Worm (Caenorhabditis elegans) whole organism, mixed stage, embryonic: ENCODE data around the gene ceh-93.

Experiments
- M03D4.4 ChIP-seq: sonication (generic microtip); optimal IDR thresholded peaks from 2 replicates; lab custom pipeline; 2017; ENCODE audit warnings: mild to moderate bottlenecking, missing genetic modification characterization, missing compliant biosample characterization
- bed-3 ChIP-seq: fragments of 200-800 bp; sonication (Bioruptor generic); optimal IDR thresholded peaks from 3 replicates; lab custom pipeline; 2018; ENCODE audit warnings: mild to moderate bottlenecking, missing genetic modification characterization, moderate library complexity, missing compliant biosample characterization
- blmp-1 ChIP-seq: fragments of 150-350 bp; optimal IDR thresholded peaks from 2 replicates; lab custom pipeline; 2014; ENCODE audit warnings: missing biosample characterization, missing genetic modification characterization
- ceh-39 ChIP-seq: fragments of 150-350 bp; optimal IDR thresholded peaks from 2 replicates; lab custom pipeline; 2014; ENCODE audit warnings: missing biosample characterization, missing genetic modification characterization
- ceh-43 ChIP-seq: fragments of 200-800 bp; sonication (Bioruptor generic); optimal IDR thresholded peaks from 2 replicates; lab custom pipeline; 2018; ENCODE audit warnings: mild to moderate bottlenecking, missing genetic modification characterization, moderate library complexity, missing compliant biosample characterization
- ceh-83 ChIP-seq: fragments of 200-800 bp; sonication (Bioruptor generic); optimal IDR thresholded peaks from 2 replicates; lab custom pipeline; 2018; ENCODE audit warnings: mild to moderate bottlenecking, missing genetic modification characterization, missing compliant biosample characterization
- ces-1 ChIP-seq: fragments of 150-350 bp; optimal IDR thresholded peaks from 2 replicates; lab custom pipeline; 2014; ENCODE audit warnings: missing biosample characterization, missing genetic modification reagents, missing genetic modification characterization
- cnd-1 ChIP-seq: fragments of 200-800 bp; sonication (Bioruptor generic); optimal IDR thresholded peaks from 2 replicates; lab custom pipeline; 2018; ENCODE audit warnings: mild to moderate bottlenecking, missing genetic modification characterization, missing compliant biosample characterization
- drap-1 ChIP-seq: fragments of 200-800 bp; sonication (Bioruptor generic); optimal IDR thresholded peaks from 3 replicates; lab custom pipeline; 2018; ENCODE audit warnings: mild to moderate bottlenecking, missing genetic modification characterization, missing compliant biosample characterization
- elt-1 ChIP-seq: sonication (generic microtip); optimal IDR thresholded peaks from 2 replicates; lab custom pipeline; 2017; ENCODE audit warnings: missing genetic modification characterization, mild to moderate bottlenecking, missing compliant biosample characterization, antibody characterized with exemption, moderate library complexity, borderline replicate concordance; ENCODE audit not compliant: insufficient read depth
- elt-3 ChIP-seq: fragments of 150-350 bp; optimal IDR thresholded peaks from 2 replicates; lab custom pipeline; 2014; ENCODE audit warnings: missing biosample characterization, missing genetic modification characterization
- flh-1 ChIP-seq: fragments of 200-800 bp; sonication (Bioruptor generic); optimal IDR thresholded peaks from 2 replicates; lab custom pipeline; 2018; ENCODE audit warnings: mild to moderate bottlenecking, missing genetic modification characterization, moderate library complexity, missing compliant biosample characterization
- ham-2 ChIP-seq: fragments of 200-800 bp; sonication (Bioruptor generic); optimal IDR thresholded peaks from 2 replicates; lab custom pipeline; 2018; ENCODE audit warnings: mild to moderate bottlenecking, missing genetic modification characterization, missing compliant biosample characterization
- hlh-1 ChIP-seq: fragments of 150-350 bp; optimal IDR thresholded peaks from 2 replicates; lab custom pipeline; 2014; ENCODE audit warnings: missing biosample characterization, missing genetic modification reagents, missing genetic modification characterization
- lin-13 ChIP-seq: fragments of 150-350 bp; optimal IDR thresholded peaks from 2 replicates; lab custom pipeline; 2014; ENCODE audit warnings: missing biosample characterization, missing genetic modification characterization
- lin-32 ChIP-seq: fragments of 200-800 bp; sonication (Bioruptor generic); optimal IDR thresholded peaks from 2 replicates; lab custom pipeline; 2018; ENCODE audit warnings: mild to moderate bottlenecking, missing genetic modification characterization, missing compliant biosample characterization
- lsy-2 ChIP-seq: fragments of 150-350 bp; optimal IDR thresholded peaks from 2 replicates; lab custom pipeline; 2014; ENCODE audit warnings: missing biosample characterization, missing genetic modification characterization
- mab-5 ChIP-seq: fragments of 150-350 bp; optimal IDR thresholded peaks from 2 replicates; lab custom pipeline; 2014; ENCODE audit warnings: missing biosample characterization, missing genetic modification characterization
- mep-1 ChIP-seq: fragments of 150-350 bp; optimal IDR thresholded peaks from 2 replicates; lab custom pipeline; 2017; ENCODE audit warnings: missing biosample characterization, missing genetic modification reagents, missing genetic modification characterization, inconsistent platforms
- mls-2 ChIP-seq: sonication (generic microtip); optimal IDR thresholded peaks from 2 replicates; lab custom pipeline; 2016; ENCODE audit warnings: mild to moderate bottlenecking, missing genetic modification characterization, moderate library complexity, missing compliant biosample characterization
- nhr-12 ChIP-seq: fragments of 150-350 bp; optimal IDR thresholded peaks from 2 replicates; lab custom pipeline; 2014; ENCODE audit warnings: missing biosample characterization, missing genetic modification characterization
- nhr-2 ChIP-seq: fragments of 150-350 bp; optimal IDR thresholded peaks from 2 replicates; lab custom pipeline; 2014; ENCODE audit warnings: missing biosample characterization, missing genetic modification characterization
- nhr-237 ChIP-seq: fragments of 150-350 bp; optimal IDR thresholded peaks from 2 replicates; lab custom pipeline; 2014; ENCODE audit warnings: missing biosample characterization, missing genetic modification characterization
- nhr-28 ChIP-seq: fragments of 150-350 bp; optimal IDR thresholded peaks from 2 replicates; lab custom pipeline; 2014; ENCODE audit warnings: missing biosample characterization, missing genetic modification characterization
- nhr-76 ChIP-seq: sonication (generic microtip); optimal IDR thresholded peaks from 2 replicates; lab custom pipeline; 2017; ENCODE audit warnings: missing biosample characterization, missing genetic modification characterization
- pha-4 ChIP-seq: fragments of 150-350 bp; optimal IDR thresholded peaks from 2 replicates; lab custom pipeline; 2018; ENCODE audit warnings: missing biosample characterization, missing genetic modification reagents, missing genetic modification characterization
- sem-2 ChIP-seq: fragments of 200-800 bp; sonication (Bioruptor generic); optimal IDR thresholded peaks from 2 replicates; lab custom pipeline; 2018; ENCODE audit warnings: mild to moderate bottlenecking, missing genetic modification characterization, missing compliant biosample characterization
- snpc-4 ChIP-seq: fragments of 150-350 bp; optimal IDR thresholded peaks from 2 replicates; lab custom pipeline; 2014; ENCODE audit warnings: missing biosample characterization, missing genetic modification characterization
- sptf-1 ChIP-seq: sonication (generic microtip); optimal IDR thresholded peaks from 2 replicates; lab custom pipeline; 2017; ENCODE audit warnings: mild to moderate bottlenecking, missing genetic modification characterization, moderate library complexity, missing compliant biosample characterization
- tbx-8 ChIP-seq: fragments of 200-800 bp; sonication (Bioruptor generic); optimal IDR thresholded peaks from 2 replicates; lab custom pipeline; 2018; ENCODE audit warnings: mild to moderate bottlenecking, missing genetic modification characterization, moderate library complexity, missing compliant biosample characterization
- unc-120 ChIP-seq: sonication (generic microtip); optimal IDR thresholded peaks from 2 replicates; lab custom pipeline; 2017; ENCODE audit warnings: missing genetic modification characterization, missing compliant biosample characterization; ENCODE audit not compliant: poor library complexity, severe bottlenecking
- unc-39 ChIP-seq: fragments of 150-350 bp; optimal IDR thresholded peaks from 2 replicates; lab custom pipeline; 2014; ENCODE audit warnings: missing biosample characterization, missing genetic modification characterization
- unc-62 ChIP-seq: fragments of 150-350 bp; optimal IDR thresholded peaks from 2 replicates; lab custom pipeline; 2014; ENCODE audit warnings: missing biosample characterization, missing genetic modification reagents, missing genetic modification characterization
- zip-8 ChIP-seq: fragments of 150-350 bp; optimal IDR thresholded peaks from 2 replicates; lab custom pipeline; 2014; ENCODE audit warnings: missing biosample characterization, missing genetic modification characterization
- ztf-11 ChIP-seq: fragments of 150-350 bp; optimal IDR thresholded peaks from 2 replicates; lab custom pipeline; 2014; ENCODE audit warnings: missing biosample characterization, missing genetic modification characterization

Gene ceh-93

DNA sequence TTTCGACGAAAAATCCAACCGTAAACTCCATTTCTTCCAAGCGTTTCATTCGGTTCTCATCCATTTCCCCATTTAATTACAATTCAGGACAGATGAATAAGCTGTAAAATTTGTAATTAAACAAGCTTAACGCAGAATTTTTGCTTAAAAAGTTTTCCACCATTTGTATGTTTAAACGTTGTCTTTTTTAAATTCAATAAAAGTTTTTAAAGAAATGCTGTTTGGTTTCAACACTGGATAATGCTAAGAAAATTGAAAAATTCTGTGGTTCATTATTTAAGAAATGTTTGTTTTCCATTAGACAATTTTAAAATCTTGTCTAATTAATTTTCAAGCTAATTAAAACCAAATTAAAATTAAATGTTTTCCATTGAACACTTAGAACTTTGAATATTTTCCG, 8.1 kb downstream of the ceh-93 start, which contains the start of gene R04A9.3:
R04A9.3 (minus strand) TSS at position 101 of the 400 bp plus-strand sequence.
- TF ChIP-seq unc-39 (no peak), mab-5 (tag; lab: Kevin White, UChicago) (no peak), lin-13 (tag; lab: Kevin White, UChicago) (no peak)

DNA sequence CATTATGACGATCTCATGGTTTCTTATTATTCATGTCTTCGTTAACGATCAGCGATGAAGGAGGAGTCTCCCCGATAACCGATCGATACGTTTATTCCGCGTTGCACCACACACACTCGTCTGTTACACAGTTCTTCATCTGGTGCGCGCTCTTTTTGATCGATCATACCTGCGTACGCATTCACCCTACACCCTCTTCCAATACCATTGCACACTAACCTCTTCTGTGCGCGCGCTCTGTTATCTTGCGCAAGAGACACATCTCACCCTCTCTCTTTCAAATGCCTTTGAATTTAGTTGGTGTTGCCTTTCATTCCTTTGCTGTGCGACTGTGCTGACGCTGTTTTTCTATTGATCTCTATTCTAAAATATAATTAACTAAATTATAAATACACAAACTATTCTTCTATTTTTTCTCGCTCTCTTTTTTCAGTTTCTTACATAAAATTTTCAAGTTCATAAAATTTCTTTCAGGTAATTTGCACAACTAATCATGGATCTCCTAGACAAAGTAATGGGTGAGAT, 16.8 kb downstream of the ceh-93 start, which contains the start of gene nrde-3:
nrde-3 (plus strand) TSS at position 475 of the 525 bp plus-strand sequence.
- TF ChIP-seq zip-8 (tag; lab: Kevin White, UChicago) = peak; percentile 61
- TF ChIP-seq nhr-2 = peak; percentile 54
- no peak for TF ChIP-seq ces-1
- no peak for TF ChIP-seq unc-120 (tag; lab: Kevin White, UChicago)
- no peak for TF ChIP-seq M03D4.4 (tag; lab: Kevin White, UChicago)
- peak; percentile 81 for TF ChIP-seq ceh-39
- TF ChIP-seq ceh-43 (GFP tag; lab: Kevin White, UChicago) = no peak
- TF ChIP-seq lin-13 (tag; lab: Kevin White, UChicago) = no peak
- TF ChIP-seq unc-62 (GFP tag; lab: Kevin White, UChicago) = no peak
- TF ChIP-seq elt-1 = peak; percentile 36
- TF ChIP-seq ztf-11 = no peak
- TF ChIP-seq nhr-28 = no peak
- no peak for TF ChIP-seq bed-3
- TF ChIP-seq sem-2 (GFP tag; lab: Kevin White, UChicago) = no peak
- TF ChIP-seq hlh-1 (tag; lab: Kevin White, UChicago) = peak; percentile 48
- TF ChIP-seq, all 35 proteins: peak for 5

DNA sequence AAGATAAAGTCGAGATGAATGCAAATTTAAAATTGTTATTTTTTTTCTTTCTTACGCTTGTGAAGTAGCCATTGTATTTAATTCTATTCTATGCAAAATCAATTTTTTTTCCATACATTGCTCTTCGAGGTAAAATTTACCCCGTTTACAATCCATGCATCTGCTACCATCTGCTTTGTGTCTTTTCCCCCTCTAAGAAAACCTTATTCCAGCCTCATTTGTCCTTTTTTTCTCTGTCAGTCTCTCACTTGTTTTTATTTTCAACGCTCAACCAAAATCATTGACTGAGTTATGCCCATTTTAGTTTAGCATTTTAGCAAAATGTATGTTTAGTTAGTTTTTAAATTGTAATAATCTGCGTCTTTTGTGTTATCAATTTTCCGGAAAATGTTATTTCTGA, 18.7 kb downstream of the ceh-93 start:
- no peak for TF ChIP-seq elt-1
- TF ChIP-seq nhr-2 = peak; percentile 3
- no peak for TF ChIP-seq sptf-1
- TF ChIP-seq nhr-237 = no peak
- TF ChIP-seq, all 35 proteins: peak for 1

DNA sequence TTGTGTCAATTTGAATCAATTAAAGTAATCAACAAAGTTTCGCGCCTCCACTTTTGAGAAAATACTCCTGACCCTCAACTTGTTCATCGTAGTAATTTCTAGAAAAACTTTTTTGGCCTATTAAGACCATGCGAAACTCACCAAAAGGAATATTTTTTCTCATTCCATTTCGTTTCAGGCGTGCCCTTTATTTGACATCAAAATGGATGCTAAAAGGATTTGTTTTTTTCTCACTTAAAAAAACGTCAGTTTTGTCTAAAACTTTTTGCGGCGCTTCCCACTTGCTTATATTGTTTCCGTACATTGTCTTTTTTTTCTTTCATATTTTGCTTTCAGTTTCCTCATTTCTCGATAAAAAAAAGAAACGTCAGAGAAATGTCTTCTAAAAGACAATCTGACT, 28.1 kb downstream of the ceh-93 start, which contains the start of gene C04E7.5:
C04E7.5 (plus strand) TSS at position 301 of the 400 bp plus-strand sequence.
- no peak for TF ChIP-seq unc-62 (GFP tag; lab: Kevin White, UChicago)
- no peak for TF ChIP-seq snpc-4 (tag; lab: Kevin White, UChicago)
- TF ChIP-seq zip-8 (tag; lab: Kevin White, UChicago) = no peak
- no peak for TF ChIP-seq pha-4 (tag; lab: Kevin White, UChicago)
- TF ChIP-seq ztf-11 = no peak
- no peak for TF ChIP-seq unc-39
- no peak for TF ChIP-seq blmp-1 (tag; lab: Kevin White, UChicago)
- TF ChIP-seq mls-2 (tag; lab: Kevin White, UChicago) = no peak
- no peak for TF ChIP-seq cnd-1
- TF ChIP-seq elt-3 (tag; lab: Kevin White, UChicago) = no peak

DNA sequence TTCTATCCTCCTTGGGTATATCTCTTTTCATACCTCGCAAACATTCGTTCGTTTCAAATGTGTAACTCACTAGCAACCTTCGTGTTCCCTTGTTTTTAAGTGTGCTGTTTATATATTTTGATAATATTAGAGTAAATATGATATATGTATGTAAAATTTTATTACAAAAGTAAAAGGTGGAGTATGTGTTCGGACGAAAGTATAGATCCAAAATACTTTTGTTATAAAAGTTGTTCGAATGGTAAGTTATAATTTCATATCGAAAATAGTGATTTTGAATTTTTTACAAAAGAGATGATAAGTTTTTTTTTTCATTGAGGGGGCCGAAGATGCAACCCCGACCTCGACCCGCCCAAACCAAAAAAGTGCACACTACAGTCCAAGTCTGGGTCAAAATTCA, 30.8 kb downstream of the ceh-93 start, which contains the start of gene C04E7.1:
C04E7.1 (plus strand) TSS at position 301 of the 400 bp plus-strand sequence.
- TF ChIP-seq bed-3 (no peak), M03D4.4 (tag; lab: Kevin White, UChicago) (no peak), mab-5 (tag; lab: Kevin White, UChicago) (no peak), unc-62 (GFP tag; lab: Kevin White, UChicago) (no peak), ces-1 (no peak), nhr-12 (no peak), sem-2 (GFP tag; lab: Kevin White, UChicago) (no peak), nhr-2 (no peak)

DNA sequence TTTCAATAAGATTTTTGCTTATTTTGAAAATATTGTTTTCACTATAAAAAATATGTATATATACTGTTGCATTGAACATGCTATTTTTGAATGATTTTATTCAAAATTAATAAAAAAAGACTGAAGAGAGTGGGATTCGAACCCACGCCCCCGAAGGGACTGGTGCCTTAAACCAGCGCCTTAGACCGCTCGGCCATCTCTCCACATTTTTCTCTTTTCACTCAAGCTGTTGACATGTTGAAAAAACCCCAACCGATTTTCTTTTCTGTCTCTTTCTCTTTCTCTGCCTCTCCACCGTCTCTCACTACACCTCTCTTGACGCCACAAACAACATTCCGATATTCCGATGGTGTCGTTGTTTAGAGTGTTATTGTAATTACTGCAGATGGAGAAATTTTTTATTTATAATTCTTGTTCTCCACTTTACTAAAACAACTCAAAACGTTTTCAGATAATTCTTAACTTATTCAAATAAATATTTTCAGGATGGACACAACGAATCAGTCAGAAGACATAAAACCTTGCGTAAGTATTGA, 35.4 kb downstream of the ceh-93 start, which contains the start of gene sor-3:
sor-3 (plus strand) TSS at position 486 of the 536 bp plus-strand sequence.
- TF ChIP-seq flh-1 (GFP tag; lab: Kevin White, UChicago) (peak; percentile 50), ztf-11 (no peak), ceh-83 (peak; percentile 89), mab-5 (tag; lab: Kevin White, UChicago) (peak; percentile 71), nhr-237 (peak; percentile 92), unc-120 (tag; lab: Kevin White, UChicago) (peak; percentile 97), nhr-2 (no peak), cnd-1 (peak; percentile 82), tbx-8 (GFP tag; lab: Kevin White, UChicago) (peak; percentile 74), lin-13 (tag; lab: Kevin White, UChicago) (peak; percentile 56), unc-62 (GFP tag; lab: Kevin White, UChicago) (peak; percentile 6), elt-3 (tag; lab: Kevin White, UChicago) (no peak), bed-3 (peak; percentile 80), lsy-2 (tag; lab: Kevin White, UChicago) (peak; percentile 51), ham-2 (GFP tag; lab: Kevin White, UChicago) (peak; percentile 71), pha-4 (tag; lab: Kevin White, UChicago) (peak; percentile 53), nhr-12 (no peak), M03D4.4 (tag; lab: Kevin White, UChicago) (peak; percentile 88), blmp-1 (tag; lab: Kevin White, UChicago) (no peak), hlh-1 (tag; lab: Kevin White, UChicago) (peak; percentile 51), mep-1 (tag; lab: Kevin White, UChicago) (peak; percentile 77), nhr-28 (peak; percentile 62), ceh-43 (GFP tag; lab: Kevin White, UChicago) (peak; percentile 86), nhr-76 (tag; lab: Kevin White, UChicago) (no peak), zip-8 (tag; lab: Kevin White, UChicago) (no peak), mls-2 (tag; lab: Kevin White, UChicago) (peak; percentile 92), drap-1 (peak; percentile 88), snpc-4 (tag; lab: Kevin White, UChicago) (no peak), unc-39 (no peak), lin-32 (GFP tag; lab: Kevin White, UChicago) (peak; percentile 88), sem-2 (GFP tag; lab: Kevin White, UChicago) (peak; percentile 66)
